Worm (Caenorhabditis elegans) whole organism, midembryonic: ENCODE data around the gene swt-7.
"Not testable (repeated sequence)": the region's sequence is repeated elsewhere in the genome, so short reads cannot be mapped to it uniquely, and the experiment has no call there.

Experiments used
- klf-2 ChIP-seq: fragments of 200-800 bp; sonication (Bioruptor generic); conservative IDR thresholded peaks from 2 replicates; pipeline ENCODE4 v1.3.6; 2022; ENCODE audit warnings: missing genetic modification reagents, missing genetic modification characterization, missing compliant biosample characterization
- med-1 ChIP-seq: sonication (generic microtip); optimal IDR thresholded peaks from 2 replicates; lab custom pipeline; 2017; ENCODE audit warnings: missing genetic modification characterization, mild to moderate bottlenecking, missing compliant biosample characterization, antibody characterized with exemption, missing genetic modification reagents; ENCODE audit not compliant: insufficient read depth
- tab-1 ChIP-seq: fragments of 200-800 bp; sonication (Bioruptor generic); IDR thresholded peaks from 2 replicates; pipeline ENCODE4 v1.3.6; 2022; ENCODE audit warnings: missing genetic modification characterization, missing compliant biosample characterization

- TF ChIP-seq tab-1 (0 out of 2 replicates have a peak, but pooled peaks have one; percentile 49), klf-2 (GFP tag; lab: Robert Waterston, UW) (peak; percentile 72)
- TF ChIP-seq med-1 (GFP tag; lab: Kevin White, UChicago): not testable (repeated sequence)
Measured at ce11 chrV:5047230-5047629, 16.6 kb upstream of the swt-7 start.
